Fruit fly (Drosophila melanogaster) whole organism, embryonic: ENCODE data around the gene Cln7.

Source experiments
- CG10267 ChIP-seq: fragments of 200-800 bp; sonication (Bioruptor generic); optimal IDR thresholded peaks from 2 replicates; lab custom pipeline; 2018; ENCODE audit warnings: missing biosample characterization, mild to moderate bottlenecking, missing genetic modification characterization, moderate library complexity
- CG10462 ChIP-seq: fragments of 200-800 bp; sonication (Bioruptor generic); optimal IDR thresholded peaks from 2 replicates; lab custom pipeline; 2016; ENCODE audit warnings: missing biosample characterization, missing genetic modification characterization
- CG11247 ChIP-seq: fragments of 200-800 bp; sonication (Bioruptor generic); IDR thresholded peaks from 2 replicates; pipeline ENCODE4 v1.3.6; 2022; ENCODE audit warnings: missing biosample characterization, missing genetic modification characterization
- CG12219 ChIP-seq: fragments of 200-800 bp; sonication (Bioruptor generic); optimal IDR thresholded peaks from 3 replicates; lab custom pipeline; 2018; ENCODE audit warnings: missing biosample characterization, mild to moderate bottlenecking, missing genetic modification characterization
- CG1233 ChIP-seq: fragments of 200-800 bp; sonication (Bioruptor generic); optimal IDR thresholded peaks from 4 replicates; lab custom pipeline; 2018; ENCODE audit warnings: missing biosample characterization, mild to moderate bottlenecking, missing genetic modification characterization
- CG13287 ChIP-seq: fragments of 200-800 bp; sonication (Bioruptor generic); IDR thresholded peaks from 2 replicates; pipeline ENCODE4 v1.3.6; 2022; ENCODE audit warnings: missing biosample characterization, missing genetic modification characterization; ENCODE audit not compliant: partially characterized antibody
- CG15269 ChIP-seq: fragments of 200-800 bp; sonication (Bioruptor generic); optimal IDR thresholded peaks from 2 replicates; lab custom pipeline; 2018; ENCODE audit warnings: missing biosample characterization, mild to moderate bottlenecking, missing genetic modification characterization, moderate library complexity
- CG1603 ChIP-seq: fragments of 200-800 bp; sonication (Bioruptor generic); optimal IDR thresholded peaks from 2 replicates; lab custom pipeline; 2019; ENCODE audit warnings: missing biosample characterization, mild to moderate bottlenecking, missing genetic modification characterization, moderate library complexity
- CG16779 ChIP-seq: fragments of 200-800 bp; sonication (Bioruptor generic); IDR thresholded peaks from 2 replicates; pipeline ENCODE4 v1.3.6; 2022; ENCODE audit warnings: missing biosample characterization, missing genetic modification characterization
- CG2202 ChIP-seq: fragments of 200-800 bp; sonication (Bioruptor generic); optimal IDR thresholded peaks from 2 replicates; lab custom pipeline; 2018; ENCODE audit warnings: missing biosample characterization, mild to moderate bottlenecking, missing genetic modification characterization
- CG3281 ChIP-seq: fragments of 200-800 bp; sonication (Bioruptor generic); optimal IDR thresholded peaks from 3 replicates; lab custom pipeline; 2017; ENCODE audit warnings: missing biosample characterization, mild to moderate bottlenecking, missing genetic modification characterization
- CG3726 ChIP-seq: fragments of 200-800 bp; sonication (Bioruptor generic); IDR thresholded peaks from 3 replicates; pipeline ENCODE4, ENCODE4 v1.3.6; 2022; ENCODE audit warnings: missing biosample characterization, missing genetic modification characterization
- CG42726 ChIP-seq: fragments of 200-800 bp; sonication (Bioruptor generic); IDR thresholded peaks from 2 replicates; pipeline ENCODE4 v1.3.6; 2022; ENCODE audit warnings: missing biosample characterization, missing genetic modification characterization; ENCODE audit not compliant: partially characterized antibody
- CG4730 ChIP-seq: fragments of 200-800 bp; sonication (Bioruptor generic); IDR thresholded peaks from 2 replicates; pipeline ENCODE4 v1.3.6; 2022; ENCODE audit warnings: missing biosample characterization, missing genetic modification characterization
- CG4854 ChIP-seq: fragments of 200-800 bp; sonication (Bioruptor generic); optimal IDR thresholded peaks from 2 replicates; lab custom pipeline; 2016; ENCODE audit warnings: missing biosample characterization, missing genetic modification characterization, inconsistent platforms
- CG9932 ChIP-seq: fragments of 200-800 bp; sonication (Bioruptor generic); IDR thresholded peaks from 2 replicates; pipeline ENCODE4 v1.3.6; 2022; ENCODE audit warnings: missing biosample characterization, missing genetic modification characterization
- CTCF ChIP-seq: fragments of 200-800 bp; sonication (Bioruptor generic); optimal IDR thresholded peaks from 2 replicates; lab custom pipeline; 2017; ENCODE audit warnings: missing biosample characterization, mild to moderate bottlenecking, missing genetic modification characterization, moderate library complexity
- CoRest ChIP-seq: fragments of 200-800 bp; sonication (Bioruptor generic); optimal IDR thresholded peaks from 3 replicates; lab custom pipeline; 2018; ENCODE audit warnings: missing biosample characterization, mild to moderate bottlenecking, missing genetic modification characterization, moderate library complexity
- Dfd ChIP-seq, 2 experiments: fragments of >200 bp; optimal IDR thresholded peaks; 2 replicates each; lab custom pipeline; 2017; ENCODE audit warnings: missing biosample characterization in 2 of 2, missing genetic modification characterization in 2 of 2
- Dip2 ChIP-seq: fragments of 200-800 bp; sonication (Bioruptor generic); IDR thresholded peaks from 2 replicates; pipeline ENCODE4 v1.3.6; 2022; ENCODE audit warnings: missing biosample characterization, missing genetic modification characterization
- Doc3 ChIP-seq: fragments of 200-800 bp; sonication (Bioruptor generic); IDR thresholded peaks from 3 replicates; pipeline ENCODE4 v1.3.6; 2022; ENCODE audit warnings: missing biosample characterization, missing genetic modification characterization; ENCODE audit not compliant: partially characterized antibody
- Dref ChIP-seq: fragments of 200-800 bp; sonication (Bioruptor generic); IDR thresholded peaks from 2 replicates; pipeline ENCODE4 v1.3.6; 2022; ENCODE audit warnings: missing biosample characterization, missing genetic modification characterization
- Ets65A ChIP-seq: fragments of 200-800 bp; sonication (Bioruptor generic); peaks from one replicate; lab custom pipeline; 2016; ENCODE audit warnings: missing biosample characterization, missing genetic modification characterization
- Fer3 ChIP-seq: fragments of 200-800 bp; sonication (Bioruptor generic); optimal IDR thresholded peaks from 2 replicates; lab custom pipeline; 2018; ENCODE audit warnings: missing biosample characterization, mild to moderate bottlenecking, missing genetic modification characterization, moderate library complexity
- Gsc ChIP-seq: fragments of 200-800 bp; sonication (Bioruptor generic); IDR thresholded peaks from 2 replicates; pipeline ENCODE4 v1.3.6; 2022; ENCODE audit warnings: missing biosample characterization, missing genetic modification characterization
- HLHmδ ChIP-seq: fragments of 200-800 bp; sonication (Bioruptor generic); optimal IDR thresholded peaks from 2 replicates; lab custom pipeline; 2018; ENCODE audit warnings: missing biosample characterization, mild to moderate bottlenecking, missing genetic modification characterization, moderate library complexity
- HmgD ChIP-seq: fragments of 200-800 bp; sonication (Bioruptor generic); optimal IDR thresholded peaks from 3 replicates; lab custom pipeline; 2016; ENCODE audit warnings: missing biosample characterization, missing genetic modification characterization
- Hmx ChIP-seq: fragments of 200-800 bp; sonication (Bioruptor generic); optimal IDR thresholded peaks from 2 replicates; lab custom pipeline; 2016; ENCODE audit warnings: missing biosample characterization, missing genetic modification characterization
- Hr51 ChIP-seq, 2 experiments: fragments of 200-800 bp; sonication (Bioruptor generic); optimal IDR thresholded peaks; 2 replicates in 1 of 2; 3 replicates in 1 of 2; lab custom pipeline; 2016 to 2018; ENCODE audit warnings: missing biosample characterization in 2 of 2, missing genetic modification characterization in 2 of 2, mild to moderate bottlenecking in 1 of 2, moderate library complexity in 1 of 2
- Hr78 ChIP-seq, 2 experiments: fragments of 200-800 bp in 1 of 2; fragments of >200 bp in 1 of 2; sonication (Bioruptor generic) in 1 of 2; optimal IDR thresholded peaks; 2 replicates each; lab custom pipeline; 2017 to 2019; ENCODE audit warnings: missing biosample characterization in 2 of 2, missing genetic modification characterization in 2 of 2, mild to moderate bottlenecking in 1 of 2, moderate library complexity in 1 of 2
- Oaz ChIP-seq: fragments of 200-800 bp; sonication (Bioruptor generic); IDR thresholded peaks from 2 replicates; pipeline ENCODE4 v1.3.6; 2022; ENCODE audit warnings: missing biosample characterization, missing genetic modification characterization
- Rfx ChIP-seq: fragments of 200-800 bp; sonication (Bioruptor generic); IDR thresholded peaks from 2 replicates; pipeline ENCODE4 v1.3.6; 2022; ENCODE audit warnings: missing biosample characterization, missing genetic modification characterization
- Sin3A ChIP-seq: fragments of >200 bp; optimal IDR thresholded peaks from 2 replicates; lab custom pipeline; 2018
- Stat92E ChIP-seq, 3 experiments: fragments of >200 bp in 2 of 3; fragments of 200-800 bp in 1 of 3; sonication (Bioruptor generic) in 1 of 3; optimal IDR thresholded peaks; 2 replicates each; lab custom pipeline; 2017 to 2019; ENCODE audit warnings: missing biosample characterization in 3 of 3, missing genetic modification characterization in 3 of 3, mild to moderate bottlenecking in 1 of 3, moderate library complexity in 1 of 3
- ab ChIP-seq: fragments of 200-800 bp; sonication (Bioruptor generic); optimal IDR thresholded peaks from 2 replicates; lab custom pipeline; 2016; ENCODE audit warnings: missing biosample characterization, missing genetic modification characterization
- br ChIP-seq: fragments of >200 bp; optimal IDR thresholded peaks from 2 replicates; lab custom pipeline; 2017
- bsh ChIP-seq, 2 experiments: fragments of 200-800 bp; sonication (Bioruptor generic); optimal IDR thresholded peaks; 2 replicates each; lab custom pipeline; 2017 to 2018; ENCODE audit warnings: mild to moderate bottlenecking in 2 of 2, missing biosample characterization in 2 of 2, missing genetic modification characterization in 2 of 2, moderate library complexity in 1 of 2
- emc ChIP-seq: fragments of 200-800 bp; sonication (Bioruptor generic); optimal IDR thresholded peaks from 2 replicates; lab custom pipeline; 2016; ENCODE audit warnings: missing biosample characterization, missing genetic modification characterization
- eve ChIP-seq, 2 experiments: fragments of >200 bp; optimal IDR thresholded peaks; 2 replicates each; lab custom pipeline; 2017; ENCODE audit warnings: missing biosample characterization in 2 of 2, missing genetic modification characterization in 2 of 2
- eyg ChIP-seq: fragments of 200-800 bp; sonication (Bioruptor generic); optimal IDR thresholded peaks from 3 replicates; lab custom pipeline; 2016; ENCODE audit warnings: missing biosample characterization, missing genetic modification characterization
- fru ChIP-seq: fragments of >200 bp; optimal IDR thresholded peaks from 2 replicates; lab custom pipeline; 2017
- hkb ChIP-seq, 2 experiments: fragments of 200-800 bp in 1 of 2; fragments of >200 bp in 1 of 2; sonication (Bioruptor generic) in 1 of 2; IDR thresholded peaks in 1 of 2; optimal IDR thresholded peaks in 1 of 2; 2 replicates each; pipeline versions ENCODE4 v1.3.6 to Lab custom; 2017 to 2022; ENCODE audit warnings: missing biosample characterization in 1 of 2, missing genetic modification characterization in 1 of 2
- jigr1 ChIP-seq: fragments of 200-800 bp; sonication (Bioruptor generic); IDR thresholded peaks from 3 replicates; pipeline ENCODE4 v1.3.6; 2022; ENCODE audit warnings: missing biosample characterization, missing genetic modification characterization
- lola ChIP-seq, 3 experiments: fragments of >200 bp in 2 of 3; fragments of 200-800 bp in 1 of 3; sonication (Bioruptor generic) in 1 of 3; optimal IDR thresholded peaks; 2 replicates each; lab custom pipeline; 2017 to 2019; ENCODE audit warnings: missing biosample characterization in 3 of 3, missing genetic modification characterization in 3 of 3, mild to moderate bottlenecking in 1 of 3, moderate library complexity in 1 of 3
- nerfin-2 ChIP-seq: fragments of 200-800 bp; sonication (Bioruptor generic); IDR thresholded peaks from 2 replicates; pipeline ENCODE4 v1.3.6; 2022; ENCODE audit warnings: missing biosample characterization, missing genetic modification characterization; ENCODE audit not compliant: partially characterized antibody
- org-1 ChIP-seq: fragments of 200-800 bp; sonication (Bioruptor generic); optimal IDR thresholded peaks from 2 replicates; lab custom pipeline; 2017; ENCODE audit warnings: missing biosample characterization, missing genetic modification characterization
- sob ChIP-seq: fragments of 200-800 bp; sonication (Bioruptor generic); IDR thresholded peaks from 2 replicates; pipeline ENCODE4 v1.3.6; 2022; ENCODE audit warnings: missing biosample characterization, missing genetic modification characterization
- sqz ChIP-seq: fragments of 200-800 bp; sonication (Bioruptor generic); optimal IDR thresholded peaks from 3 replicates; lab custom pipeline; 2018; ENCODE audit warnings: missing biosample characterization, mild to moderate bottlenecking, missing genetic modification characterization
- ssp ChIP-seq: fragments of 200-800 bp; sonication (Bioruptor generic); IDR thresholded peaks from 2 replicates; pipeline ENCODE4 v1.3.6; 2022; ENCODE audit warnings: missing biosample characterization, missing genetic modification characterization
- tap ChIP-seq: fragments of 200-800 bp; optimal IDR thresholded peaks from 3 replicates; lab custom pipeline; 2019; ENCODE audit warnings: missing biosample characterization, mild to moderate bottlenecking, missing genetic modification characterization, moderate library complexity
- usp ChIP-seq: fragments of >200 bp; optimal IDR thresholded peaks from 2 replicates; lab custom pipeline; 2017; ENCODE audit warnings: missing biosample characterization, missing genetic modification characterization
- zfh1 ChIP-seq: fragments of 200-800 bp; sonication (Bioruptor generic); IDR thresholded peaks from 3 replicates; pipeline ENCODE4 v1.3.6; 2022; ENCODE audit warnings: missing biosample characterization, missing genetic modification characterization

The Cln7 gene

dm6 chr3L:7359827-7360323 is 14.9 kb upstream of the Cln7 start, which contains the start of gene pst (continued):
- TF ChIP-seq CG16779 (GFP tag; lab: Robert Waterston, UW), result peak; percentile 52; the same call in 1 of the 2 replicates
- no peak for TF ChIP-seq Dip2 (GFP tag; lab: Robert Waterston, UW)
- no peak for TF ChIP-seq CTCF (GFP tag; lab: Kevin White, UChicago)
- TF ChIP-seq CG10462 (GFP tag; lab: Kevin White, UChicago), result no peak
- no peak for TF ChIP-seq CG2202
- no peak for TF ChIP-seq Hmx (GFP tag; lab: Kevin White, UChicago)
- no peak for TF ChIP-seq eve (GFP tag; optimal IDR thresholded peaks at IDR 0.05; lab: Kevin White, UChicago)
- TF ChIP-seq Gsc (GFP tag; lab: Robert Waterston, UW), result no peak
- TF ChIP-seq tap (tag; lab: Kevin White, UChicago), result no peak
- no peak for TF ChIP-seq ssp (GFP tag; lab: Robert Waterston, UW)
- TF ChIP-seq nerfin-2 (GFP tag; lab: Robert Waterston, UW), result no peak
- TF ChIP-seq Doc3 (GFP tag; lab: Robert Waterston, UW), result no peak
- no peak for TF ChIP-seq emc (GFP tag; lab: Kevin White, UChicago)
- TF ChIP-seq CG10267, result no peak
- no peak for TF ChIP-seq Hr78 (GFP tag; optimal IDR thresholded peaks at IDR 0.05; lab: Kevin White, UChicago)
- no peak for TF ChIP-seq bsh (GFP tag; optimal IDR thresholded peaks at IDR 0.05; lab: Kevin White, UChicago)
- no peak for TF ChIP-seq Dfd (GFP tag; optimal IDR thresholded peaks at IDR 0.05; lab: Kevin White, UChicago)
- TF ChIP-seq zfh1 (GFP tag; lab: Robert Waterston, UW), result no peak
- no peak for TF ChIP-seq ab
- TF ChIP-seq HLHmδ, result peak; percentile 33
- TF ChIP-seq jigr1, result no peak
- peak; percentile 7 for TF ChIP-seq CG12219 (GFP tag; lab: Kevin White, UChicago)
- no peak for TF ChIP-seq org-1 (GFP tag; lab: Kevin White, UChicago)
- TF ChIP-seq CoRest (tag; lab: Kevin White, UChicago), result peak; percentile 67
- TF ChIP-seq CG1233 (GFP tag; lab: Kevin White, UChicago), result no peak
- TF ChIP-seq CG4730 (GFP tag; lab: Robert Waterston, UW), result no peak
- peak; percentile 40; the same call in 1 of the 2 replicates for TF ChIP-seq sob
- no peak for TF ChIP-seq fru (lab: Kevin White, UChicago)
- TF ChIP-seq Sin3A (lab: Kevin White, UChicago), result no peak
- TF ChIP-seq eyg (GFP tag; lab: Kevin White, UChicago), result no peak
- peak; percentile 29; the same call in 1 of the 2 replicates for TF ChIP-seq CG11247 (GFP tag; lab: Robert Waterston, UW)
- TF ChIP-seq CG3726, result no peak
- TF ChIP-seq Rfx (GFP tag; lab: Robert Waterston, UW), result peak; percentile 27; the same call in 1 of the 2 replicates
- peak; percentile 68 for TF ChIP-seq CG15269 (tag; lab: Kevin White, UChicago)
- TF ChIP-seq lola (GFP tag; optimal IDR thresholded peaks at IDR 0.05; lab: Kevin White, UChicago), result no peak
- no peak for TF ChIP-seq usp (GFP tag; lab: Kevin White, UChicago)
- TF ChIP-seq Oaz, result no peak
- TF ChIP-seq Hr51 (GFP tag; optimal IDR thresholded peaks at IDR 0.05; lab: Kevin White, UChicago), result no peak
- no peak for TF ChIP-seq hkb (optimal IDR thresholded peaks at IDR 0.05; lab: Kevin White, UChicago)
- peak; percentile 57; the same call in 1 of the 2 replicates for TF ChIP-seq hkb (GFP tag; IDR thresholded peaks at IDR 0.05; lab: Robert Waterston, UW)
- TF ChIP-seq CG4854 (GFP tag; lab: Kevin White, UChicago), result no peak
- no peak for TF ChIP-seq Ets65A (GFP tag; lab: Kevin White, UChicago)
- TF ChIP-seq CG9932 (GFP tag; lab: Robert Waterston, UW), result no peak
- no peak for TF ChIP-seq br
- TF ChIP-seq sqz, result no peak
- no peak for TF ChIP-seq Fer3 (tag; lab: Kevin White, UChicago)
- peak; percentile 54; the same call in 1 of the 2 replicates for TF ChIP-seq CG42726 (GFP tag; lab: Robert Waterston, UW)
- peak; percentile 25 for TF ChIP-seq CG1603 (tag; lab: Kevin White, UChicago)
- peak; percentile 60 for TF ChIP-seq HmgD
- TF ChIP-seq CG3281 (GFP tag; lab: Kevin White, UChicago), result peak; percentile 62
- no peak for TF ChIP-seq Stat92E (GFP tag; optimal IDR thresholded peaks at IDR 0.05; lab: Kevin White, UChicago)
- TF ChIP-seq Dref, result no peak
- TF ChIP-seq CG13287 (GFP tag; lab: Robert Waterston, UW), result no peak
